Fruit fly (Drosophila melanogaster): ENCODE data around the gene CG31784.

DNA sequence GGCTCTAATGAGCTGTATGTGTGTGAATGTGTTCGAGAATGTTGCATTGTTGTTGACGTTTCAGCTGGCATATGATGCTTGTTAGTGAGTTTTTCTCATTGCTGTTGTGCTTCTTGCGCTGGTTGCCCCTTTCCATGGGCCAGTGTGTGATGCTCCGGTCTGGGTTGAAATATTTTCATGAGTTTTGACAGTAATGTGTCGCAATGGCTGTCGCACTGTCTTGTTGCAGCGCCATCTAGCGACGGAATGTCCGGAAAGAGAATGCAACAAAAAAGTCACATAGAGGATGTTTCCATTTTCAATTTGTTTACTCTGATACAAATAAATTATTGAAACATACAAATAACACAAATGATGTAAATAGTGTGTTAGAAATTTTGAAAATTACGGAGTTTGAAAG, 33.0 kb downstream of the CG31784 start:
- TF ChIP-seq CG7745 (tag; optimal IDR thresholded peaks at IDR 0.05) (no peak), Spps (tag; optimal IDR thresholded peaks at IDR 0.05) (no peak)
